Worm (Caenorhabditis elegans) whole organism, young adult: Measurements from ENCODE around the gene F09B9.5.

Experiments used
- ama-1 ChIP-seq, 3 experiments: fragments of 150-350 bp in 1 of 3; sonication (generic microtip) in 2 of 3; optimal IDR thresholded peaks; 2 replicates each; lab custom pipeline; 2014 to 2018; ENCODE audit warnings: missing biosample characterization in 2 of 3, missing genetic modification characterization in 2 of 3, missing genetic modification reagents in 2 of 3
- hmg-1.2 ChIP-seq: fragments of 200-800 bp; sonication (Bioruptor generic); IDR thresholded peaks from 2 replicates; pipeline ENCODE4 v1.3.6; 2022; ENCODE audit warnings: missing genetic modification reagents, missing genetic modification characterization, missing compliant biosample characterization
- madf-3 ChIP-seq: fragments of 200-800 bp; sonication (Bioruptor generic); IDR thresholded peaks from 2 replicates; pipeline ENCODE4 v1.3.6; 2022; ENCODE audit warnings: missing genetic modification reagents, missing genetic modification characterization, missing compliant biosample characterization
- pbrm-1 ChIP-seq: fragments of 200-800 bp; sonication (Bioruptor generic); IDR thresholded peaks from 2 replicates; pipeline ENCODE4 v1.3.6; 2022; ENCODE audit warnings: missing genetic modification reagents, missing genetic modification characterization, missing compliant biosample characterization
- pha-4 ChIP-seq: fragments of 150-350 bp; sonication (generic microtip); optimal IDR thresholded peaks from 2 replicates; lab custom pipeline; 2014; ENCODE audit warnings: missing biosample characterization, missing genetic modification reagents, missing genetic modification characterization
- rpc-1 ChIP-seq, 2 experiments: fragments of 150-350 bp in 1 of 2; sonication (generic microtip) in 1 of 2; optimal IDR thresholded peaks; 2 replicates each; lab custom pipeline; 2014 to 2018; ENCODE audit warnings: missing biosample characterization in 1 of 2, missing genetic modification characterization in 1 of 2, missing genetic modification reagents in 1 of 2, missing genotype in 1 of 2
- unc-62 ChIP-seq: fragments of 150-350 bp; optimal IDR thresholded peaks from 2 replicates; lab custom pipeline; 2014; ENCODE audit warnings: missing biosample characterization, missing genetic modification reagents, missing genetic modification characterization
- ztf-26 ChIP-seq: sonication (generic microtip); optimal IDR thresholded peaks from 2 replicates; lab custom pipeline; 2017; ENCODE audit warnings: missing genetic modification characterization, missing compliant biosample characterization

DNA sequence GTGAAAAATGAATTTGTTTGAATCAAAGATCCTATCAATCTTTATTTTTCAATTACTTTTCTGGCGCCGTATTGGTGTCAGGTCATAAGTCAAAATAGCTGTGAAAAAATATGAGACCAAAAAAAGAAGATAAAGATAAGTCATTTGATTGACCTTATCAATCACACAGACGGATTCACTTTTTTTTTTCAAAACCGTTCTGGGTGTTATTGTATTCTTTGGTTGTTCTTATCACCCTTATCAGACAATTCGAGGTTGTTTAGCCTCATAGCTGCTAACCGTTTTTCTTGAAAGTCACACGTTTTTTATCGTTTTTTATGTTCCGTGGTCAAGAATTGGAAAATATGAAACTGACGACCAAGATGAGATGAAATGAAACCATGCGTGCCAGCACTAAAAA, 13.9 kb downstream of the F09B9.5 start:
- TF ChIP-seq hmg-1.2: no peak
- TF ChIP-seq unc-62: no peak
- no peak for TF ChIP-seq rpc-1 (optimal IDR thresholded peaks at IDR 0.05; lab: Kevin White, UChicago)
- no peak for TF ChIP-seq rpc-1 (tag; optimal IDR thresholded peaks at IDR 0.05; lab: Kevin White, UChicago)
- peak; percentile 16 for TF ChIP-seq ztf-26 (tag; lab: Kevin White, UChicago)
- TF ChIP-seq ama-1 (optimal IDR thresholded peaks at IDR 0.05; lab: Kevin White, UChicago): no peak
- TF ChIP-seq ama-1 (GFP tag; optimal IDR thresholded peaks at IDR 0.05; lab: Kevin White, UChicago): no peak
- TF ChIP-seq madf-3 (GFP tag; lab: Robert Waterston, UW): no peak
- no peak for TF ChIP-seq pbrm-1 (GFP tag; lab: Robert Waterston, UW)
- TF ChIP-seq pha-4 (tag; lab: Kevin White, UChicago): no peak
